Worm (Caenorhabditis elegans) whole organism, late embryonic: ENCODE measurements around the gene T12A7.9.

Experiments used
- F13H6.1 ChIP-seq: sonication (generic microtip); optimal IDR thresholded peaks from 2 replicates; lab custom pipeline; 2016; ENCODE audit warnings: missing genetic modification characterization, missing compliant biosample characterization
- elt-2 ChIP-seq: sonication (generic microtip); optimal IDR thresholded peaks from 2 replicates; lab custom pipeline; 2016; ENCODE audit warnings: missing genetic modification reagents, missing genetic modification characterization, missing compliant biosample characterization
- pqm-1 ChIP-seq: sonication (generic microtip); optimal IDR thresholded peaks from 2 replicates; lab custom pipeline; 2016; ENCODE audit warnings: missing genetic modification characterization, missing compliant biosample characterization

- TF ChIP-seq F13H6.1 (tag; lab: Kevin White, UChicago) (no peak), pqm-1 (tag; lab: Kevin White, UChicago) (no peak), elt-2 (tag; lab: Kevin White, UChicago) (no peak)
Measured at ce11 chrIV:11772119-11772518, 16.3 kb upstream of the T12A7.9 start.
